Worm (Caenorhabditis elegans) whole organism, L3 larva: ENCODE measurements around the gene lfi-1.

Experiments
- R02D3.7 ChIP-seq: fragments of 150-350 bp; optimal IDR thresholded peaks from 2 replicates; lab custom pipeline; 2014; ENCODE audit warnings: missing biosample characterization, missing genetic modification characterization
- aly-2 ChIP-seq: fragments of 150-350 bp; optimal IDR thresholded peaks from 2 replicates; lab custom pipeline; 2014; ENCODE audit warnings: missing biosample characterization, missing genetic modification characterization
- ceh-16 ChIP-seq: sonication (generic microtip); optimal IDR thresholded peaks from 2 replicates; lab custom pipeline; 2017; ENCODE audit warnings: missing biosample characterization, missing genetic modification characterization
- ceh-28 ChIP-seq: fragments of 150-350 bp; optimal IDR thresholded peaks from 2 replicates; lab custom pipeline; 2014; ENCODE audit warnings: missing biosample characterization, missing genetic modification reagents, missing genetic modification characterization
- ceh-82 ChIP-seq: fragments of 150-350 bp; optimal IDR thresholded peaks from 2 replicates; lab custom pipeline; 2014; ENCODE audit warnings: missing biosample characterization, missing genetic modification characterization
- ceh-9 ChIP-seq: sonication (generic microtip); optimal IDR thresholded peaks from 2 replicates; lab custom pipeline; 2018; ENCODE audit warnings: missing biosample characterization, missing genetic modification characterization
- elt-1 ChIP-seq: fragments of 150-350 bp; optimal IDR thresholded peaks from 2 replicates; lab custom pipeline; 2014; ENCODE audit warnings: missing biosample characterization, missing genetic modification characterization
- elt-2 ChIP-seq: sonication (generic microtip); optimal IDR thresholded peaks from 2 replicates; lab custom pipeline; 2016; ENCODE audit warnings: missing genetic modification reagents, mild to moderate bottlenecking, missing genetic modification characterization, missing compliant biosample characterization
- elt-3 ChIP-seq, 3 experiments: fragments of 150-350 bp in 1 of 3; sonication (generic microtip) in 2 of 3; optimal IDR thresholded peaks; 2 replicates in 2 of 3; 4 replicates in 1 of 3; lab custom pipeline; 2014 to 2017; ENCODE audit warnings: missing biosample characterization in 3 of 3, missing genetic modification characterization in 3 of 3
- eor-1 ChIP-seq, 2 experiments: fragments of 150-350 bp; optimal IDR thresholded peaks; 2 replicates each; lab custom pipeline; 2014 to 2018; ENCODE audit warnings: missing biosample characterization in 2 of 2, missing genetic modification characterization in 2 of 2
- fkh-10 ChIP-seq: sonication (generic microtip); optimal IDR thresholded peaks from 2 replicates; lab custom pipeline; 2017; ENCODE audit warnings: missing biosample characterization, missing genetic modification reagents, missing genetic modification characterization
- fkh-2 ChIP-seq: fragments of 150-350 bp; optimal IDR thresholded peaks from 2 replicates; lab custom pipeline; 2014; ENCODE audit warnings: missing biosample characterization, missing genetic modification reagents, missing genetic modification characterization
- hmg-11 ChIP-seq: sonication (generic microtip); optimal IDR thresholded peaks from 2 replicates; lab custom pipeline; 2016; ENCODE audit warnings: missing genetic modification characterization, missing compliant biosample characterization
- jun-1 ChIP-seq: fragments of 150-350 bp; optimal IDR thresholded peaks from 2 replicates; lab custom pipeline; 2014; ENCODE audit warnings: missing biosample characterization, missing genetic modification reagents, missing genetic modification characterization
- lin-15B ChIP-seq: fragments of 150-350 bp; optimal IDR thresholded peaks from 2 replicates; lab custom pipeline; 2014; ENCODE audit warnings: missing biosample characterization, missing genetic modification characterization
- lin-39 ChIP-seq: fragments of 150-350 bp; optimal IDR thresholded peaks from 2 replicates; lab custom pipeline; 2018; ENCODE audit warnings: missing biosample characterization, missing genetic modification reagents, missing genetic modification characterization
- lsy-12 ChIP-seq: sonication (generic microtip); optimal IDR thresholded peaks from 2 replicates; lab custom pipeline; 2016; ENCODE audit warnings: mild to moderate bottlenecking, missing genetic modification characterization, missing compliant biosample characterization
- mdl-1 ChIP-seq: fragments of 150-350 bp; optimal IDR thresholded peaks from 2 replicates; lab custom pipeline; 2014; ENCODE audit warnings: missing biosample characterization, missing genetic modification characterization
- nfya-1 ChIP-seq: sonication (generic microtip); optimal IDR thresholded peaks from 2 replicates; lab custom pipeline; 2017; ENCODE audit warnings: missing genetic modification characterization, mild to moderate bottlenecking, missing compliant biosample characterization, antibody characterized with exemption, moderate library complexity; ENCODE audit not compliant: insufficient read depth
- nhr-12 ChIP-seq: fragments of 150-350 bp; optimal IDR thresholded peaks from 2 replicates; lab custom pipeline; 2014; ENCODE audit warnings: missing biosample characterization, missing genetic modification characterization
- nhr-23 ChIP-seq: fragments of 150-350 bp; optimal IDR thresholded peaks from 2 replicates; lab custom pipeline; 2014; ENCODE audit warnings: missing biosample characterization, missing genetic modification reagents, missing genetic modification characterization
- nhr-25 ChIP-seq: sonication (generic microtip); optimal IDR thresholded peaks from 2 replicates; lab custom pipeline; 2017; ENCODE audit warnings: missing biosample characterization, missing genetic modification characterization
- nhr-28 ChIP-seq: fragments of 150-350 bp; optimal IDR thresholded peaks from 2 replicates; lab custom pipeline; 2014; ENCODE audit warnings: missing biosample characterization, missing genetic modification characterization
- nhr-43 ChIP-seq: sonication (generic microtip); optimal IDR thresholded peaks from 2 replicates; lab custom pipeline; 2016; ENCODE audit warnings: mild to moderate bottlenecking, missing genetic modification characterization, missing compliant biosample characterization; ENCODE audit not compliant: poor library complexity, severe bottlenecking
- pqm-1 ChIP-seq: fragments of 150-350 bp; optimal IDR thresholded peaks from 2 replicates; lab custom pipeline; 2017; ENCODE audit warnings: missing biosample characterization, missing genetic modification characterization, inconsistent platforms
- sea-2 ChIP-seq: fragments of 150-350 bp; sonication (generic microtip); optimal IDR thresholded peaks from 4 replicates; lab custom pipeline; 2014; ENCODE audit warnings: missing biosample characterization, missing genetic modification reagents, missing genetic modification characterization
- snpc-4 ChIP-seq: fragments of 150-350 bp; optimal IDR thresholded peaks from 2 replicates; lab custom pipeline; 2014; ENCODE audit warnings: missing biosample characterization, missing genetic modification characterization
- unc-39 ChIP-seq: sonication (generic microtip); optimal IDR thresholded peaks from 4 replicates; lab custom pipeline; 2017; ENCODE audit warnings: missing biosample characterization, missing genetic modification characterization
- ztf-11 ChIP-seq: fragments of 150-350 bp; optimal IDR thresholded peaks from 2 replicates; lab custom pipeline; 2014; ENCODE audit warnings: missing biosample characterization, missing genetic modification characterization
- ztf-4 ChIP-seq: fragments of 150-350 bp; optimal IDR thresholded peaks from 2 replicates; lab custom pipeline; 2014; ENCODE audit warnings: missing biosample characterization, missing genetic modification characterization

Gene lfi-1

DNA sequence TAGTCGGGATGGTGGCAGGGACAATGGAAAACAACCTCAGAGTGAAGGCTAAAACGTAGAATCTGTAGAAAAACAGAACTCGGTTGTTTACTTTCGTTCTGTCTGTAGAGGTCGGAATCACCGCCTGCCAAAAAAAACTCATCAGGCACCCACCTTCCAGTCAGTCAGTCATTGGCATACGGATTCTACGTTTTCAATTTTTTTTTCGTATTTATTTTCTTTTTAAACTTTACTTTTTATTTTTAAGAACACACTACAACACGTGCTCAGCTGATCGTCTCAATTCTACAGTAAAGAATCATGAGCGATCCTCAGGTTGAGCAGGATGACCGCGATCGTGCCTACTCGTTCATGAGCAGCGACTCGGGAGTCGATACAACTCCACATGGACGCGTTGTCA lies at the start of gene lfi-1:
Gene lfi-1 (plus strand): TSS at position 301 of the 400 bp plus-strand sequence.
- TF ChIP-seq elt-1 (tag; lab: Kevin White, UChicago) (no peak), snpc-4 (tag; lab: Kevin White, UChicago) (no peak), nhr-28 (tag; lab: Kevin White, UChicago) (no peak), fkh-10 (GFP tag; lab: Kevin White, UChicago) (no peak)

DNA sequence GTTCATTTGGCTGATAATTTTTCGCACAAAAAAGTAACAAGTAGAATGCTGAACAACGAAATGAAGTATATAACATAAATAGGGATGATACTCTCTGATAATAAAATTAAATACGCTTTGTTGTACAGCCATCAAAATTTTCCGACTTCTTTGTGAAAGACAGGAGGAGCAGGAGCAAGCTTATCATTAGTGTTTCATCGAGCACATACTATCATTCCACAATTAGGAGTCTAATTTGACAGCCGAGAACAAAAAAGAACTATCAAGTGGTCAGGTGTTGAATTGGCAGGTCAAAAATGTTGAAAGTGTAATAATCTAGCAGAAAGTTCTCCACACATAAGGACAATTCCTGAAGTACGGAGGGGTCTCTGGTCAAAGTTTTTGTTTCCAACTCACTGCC lies 48.5 kb upstream of the lfi-1 start:
- no peak for TF ChIP-seq ceh-28
- TF ChIP-seq pqm-1 (tag; lab: Kevin White, UChicago) = peak; percentile 35
- TF ChIP-seq jun-1 = no peak
- no peak for TF ChIP-seq ztf-11 (tag; lab: Kevin White, UChicago)
- peak; percentile 73 for TF ChIP-seq elt-2 (tag; lab: Kevin White, UChicago)
- TF ChIP-seq aly-2 (tag; lab: Kevin White, UChicago) = no peak

DNA sequence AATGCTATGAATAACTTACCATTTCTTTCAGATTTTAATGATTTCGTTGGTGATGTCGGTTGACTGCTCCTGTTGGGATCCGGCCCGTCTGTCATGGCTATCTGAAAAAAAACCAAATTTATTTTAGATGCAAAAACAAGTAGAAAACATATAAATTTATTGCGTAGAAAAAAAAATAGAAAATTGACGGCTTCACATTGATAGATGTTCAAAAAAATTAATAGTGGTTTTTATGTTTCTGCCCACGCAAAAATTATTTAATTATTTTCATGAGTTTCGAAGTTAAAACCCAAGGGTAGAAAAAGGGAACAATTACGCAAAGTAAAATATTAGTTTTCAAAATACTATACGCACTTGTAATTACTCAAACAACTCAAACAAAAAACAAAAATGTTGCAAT lies 47.0 kb upstream of the lfi-1 start, which contains the start of gene mct-4:
Gene mct-4 (minus strand): TSS at position 101 of the 400 bp plus-strand sequence.
- TF ChIP-seq nhr-28 (tag; lab: Kevin White, UChicago) (no peak), lin-15B (no peak), sea-2 (no peak), ztf-11 (tag; lab: Kevin White, UChicago) (no peak), R02D3.7 (tag; lab: Kevin White, UChicago) (no peak)

DNA sequence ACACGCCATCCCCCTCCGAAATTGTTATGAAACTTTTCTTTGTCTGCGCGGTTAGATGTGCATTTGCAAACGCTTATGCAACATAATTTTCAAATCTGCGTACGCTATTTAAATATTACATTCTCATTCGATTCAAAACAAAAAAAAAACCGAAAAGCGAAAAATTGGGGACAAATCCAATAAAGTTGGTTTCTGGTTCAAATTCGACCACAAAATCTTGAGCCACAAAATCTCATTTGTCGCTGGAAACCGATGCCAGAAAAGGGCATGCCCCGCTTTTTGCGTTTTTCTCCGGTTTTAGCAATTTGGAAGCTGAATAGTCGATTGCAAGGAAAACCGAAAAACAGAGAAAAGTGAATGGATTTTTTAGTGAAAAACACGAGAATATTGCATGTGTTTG lies 44.6 kb upstream of the lfi-1 start:
- TF ChIP-seq elt-1 (tag; lab: Kevin White, UChicago) = no peak
- no peak for TF ChIP-seq ceh-9 (tag; lab: Kevin White, UChicago)
- no peak for TF ChIP-seq hmg-11 (tag; lab: Kevin White, UChicago)
- TF ChIP-seq ztf-4 = no peak
- TF ChIP-seq, all 47 proteins: peak for 0

DNA sequence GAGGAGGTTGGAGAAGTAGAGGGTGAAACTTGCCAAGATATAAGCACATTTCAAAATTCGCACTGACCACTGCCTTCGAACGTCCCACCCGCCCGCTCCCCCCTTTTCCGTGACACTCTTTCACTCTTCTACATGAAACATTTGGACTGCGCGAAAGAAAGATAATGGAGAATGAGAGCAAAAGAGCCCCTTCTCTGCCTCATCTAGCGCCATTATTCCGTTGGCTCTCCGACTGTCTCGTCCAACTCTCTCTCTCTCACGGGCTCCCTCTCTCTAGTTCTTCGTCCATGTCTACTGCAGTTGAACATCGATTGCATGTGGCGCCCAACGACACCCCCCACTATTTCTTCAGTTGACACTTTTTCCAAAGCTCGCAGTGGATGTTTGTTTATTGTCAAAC lies 43.7 kb upstream of the lfi-1 start:
- peak; percentile 86 for TF ChIP-seq lin-39 (tag; lab: Kevin White, UChicago)
- no peak for TF ChIP-seq lsy-12 (tag; lab: Kevin White, UChicago)
- TF ChIP-seq hmg-11 (tag; lab: Kevin White, UChicago) = peak; percentile 52
- TF ChIP-seq nfya-1 (tag; lab: Kevin White, UChicago) = peak; percentile 49

DNA sequence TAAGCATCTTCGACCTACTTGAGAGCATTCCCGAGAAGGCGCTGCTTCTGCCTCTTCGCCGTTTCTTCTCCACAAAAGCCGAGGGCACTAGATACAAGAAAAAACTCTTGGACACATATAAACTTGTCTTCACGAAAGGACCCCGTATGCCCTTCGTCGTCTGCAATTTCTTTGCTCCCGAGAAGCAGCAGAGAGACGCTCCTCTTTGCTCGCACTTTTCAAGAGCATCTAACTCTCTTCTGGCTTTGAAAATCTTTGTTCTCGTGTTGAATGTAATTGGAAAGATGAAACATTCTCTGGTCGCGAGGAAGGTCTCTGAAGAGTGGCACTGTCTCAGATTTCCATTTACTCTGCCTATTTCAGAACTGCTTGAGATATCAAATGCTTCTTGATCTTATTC lies 37.6 kb upstream of the lfi-1 start:
- TF ChIP-seq nfya-1 (tag; lab: Kevin White, UChicago) (no peak), nhr-43 (tag; lab: Kevin White, UChicago) (no peak), fkh-10 (GFP tag; lab: Kevin White, UChicago) (peak; percentile 54), R02D3.7 (tag; lab: Kevin White, UChicago) (no peak)

DNA sequence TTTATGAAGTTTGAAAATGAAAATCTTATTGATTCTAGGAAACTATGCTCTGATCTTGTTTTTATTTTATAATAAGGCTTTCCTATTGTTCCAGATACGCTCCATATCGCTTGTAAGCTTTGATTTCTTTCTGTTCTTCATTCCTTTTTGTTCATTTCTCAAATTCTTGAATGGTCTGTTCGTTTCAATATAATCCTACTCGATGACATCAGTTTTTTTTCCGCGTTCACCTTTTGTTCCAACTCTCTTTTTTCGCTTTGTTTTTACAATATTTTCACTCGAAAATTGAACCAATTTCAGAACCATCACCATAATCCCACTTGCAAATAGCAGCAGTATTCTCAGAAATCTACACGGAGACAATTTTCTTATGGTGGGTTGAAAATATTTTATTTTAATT lies 28.9 kb upstream of the lfi-1 start, which contains the start of gene tyra-3:
Gene tyra-3 (plus strand): TSS at position 301 of the 400 bp plus-strand sequence.
- TF ChIP-seq fkh-2 (no peak), nhr-23 (tag; lab: Kevin White, UChicago) (no peak), mdl-1 (tag; lab: Kevin White, UChicago) (no peak), fkh-10 (GFP tag; lab: Kevin White, UChicago) (no peak), eor-1 (tag; optimal IDR thresholded peaks at IDR 0.05; lab: Kevin White, UChicago) (no peak), ztf-11 (tag; lab: Kevin White, UChicago) (no peak), nhr-12 (tag; lab: Kevin White, UChicago) (no peak), sea-2 (no peak), nhr-28 (tag; lab: Kevin White, UChicago) (no peak), unc-39 (no peak), R02D3.7 (tag; lab: Kevin White, UChicago) (no peak), lsy-12 (tag; lab: Kevin White, UChicago) (no peak), ceh-16 (no peak), nhr-25 (no peak), lin-15B (no peak), nfya-1 (tag; lab: Kevin White, UChicago) (no peak), elt-3 (tag; optimal IDR thresholded peaks at IDR 0.05; lab: Kevin White, UChicago) (no peak), ceh-82 (tag; lab: Kevin White, UChicago) (no peak)
- TF ChIP-seq, all 47 proteins: peak for 0
